Fruit fly (Drosophila melanogaster) whole organism, adult: ENCODE data around the gene Lerp.

Source experiments
- CG11617 ChIP-seq: fragments of 200-800 bp; sonication (Bioruptor generic); optimal IDR thresholded peaks from 2 replicates; lab custom pipeline; 2017; ENCODE audit warnings: mild to moderate bottlenecking, missing biosample characterization, missing genetic modification reagents, missing genetic modification characterization
- CG12768 ChIP-seq: fragments of 200-800 bp; sonication (Bioruptor generic); optimal IDR thresholded peaks from 2 replicates; lab custom pipeline; 2017; ENCODE audit warnings: missing biosample characterization, missing genetic modification characterization, mild to moderate bottlenecking, moderate library complexity, missing genetic modification reagents
- CG14711 ChIP-seq: fragments of 200-800 bp; sonication (Bioruptor generic); optimal IDR thresholded peaks from 2 replicates; lab custom pipeline; 2018; ENCODE audit warnings: missing biosample characterization, mild to moderate bottlenecking, missing genetic modification characterization, moderate library complexity
- CG1620 ChIP-seq: fragments of 200-800 bp; sonication (Bioruptor generic); optimal IDR thresholded peaks from 2 replicates; lab custom pipeline; 2016; ENCODE audit warnings: missing biosample characterization, missing genetic modification characterization
- CG33017 ChIP-seq: fragments of 200-800 bp; sonication (Bioruptor generic); optimal IDR thresholded peaks from 2 replicates; lab custom pipeline; 2018; ENCODE audit warnings: missing biosample characterization, mild to moderate bottlenecking, missing genetic modification characterization, moderate library complexity
- CG5204 ChIP-seq: fragments of 200-800 bp; sonication (Bioruptor generic); optimal IDR thresholded peaks from 2 replicates; lab custom pipeline; 2016; ENCODE audit warnings: missing biosample characterization, missing genetic modification characterization
- CG7045 ChIP-seq: fragments of 200-800 bp; sonication (Bioruptor generic); optimal IDR thresholded peaks from 2 replicates; lab custom pipeline; 2017; ENCODE audit warnings: missing biosample characterization, mild to moderate bottlenecking, missing genetic modification characterization
- CG7101 ChIP-seq: fragments of 200-800 bp; sonication (Bioruptor generic); optimal IDR thresholded peaks from 2 replicates; lab custom pipeline; 2018; ENCODE audit warnings: missing biosample characterization, mild to moderate bottlenecking, missing genetic modification characterization, moderate library complexity
- Clk ChIP-seq: fragments of 200-800 bp; sonication (Bioruptor generic); optimal IDR thresholded peaks from 2 replicates; lab custom pipeline; 2017; ENCODE audit warnings: missing biosample characterization, missing genetic modification characterization
- Crg-1 ChIP-seq: fragments of 200-800 bp; sonication (Bioruptor generic); optimal IDR thresholded peaks from 2 replicates; lab custom pipeline; 2016; ENCODE audit warnings: missing biosample characterization, missing genetic modification characterization
- Hr96 ChIP-seq: fragments of 200-800 bp; sonication (Bioruptor generic); optimal IDR thresholded peaks from 2 replicates; lab custom pipeline; 2016; ENCODE audit warnings: missing biosample characterization, missing genetic modification characterization
- Mnt ChIP-seq: fragments of 200-800 bp; sonication (Bioruptor generic); optimal IDR thresholded peaks from 2 replicates; lab custom pipeline; 2016; ENCODE audit warnings: missing biosample characterization, mild to moderate bottlenecking, missing genetic modification characterization
- bab1 ChIP-seq: fragments of 200-800 bp; sonication (Bioruptor generic); optimal IDR thresholded peaks from 3 replicates; lab custom pipeline; 2019; ENCODE audit warnings: missing biosample characterization, mild to moderate bottlenecking, missing genetic modification characterization, moderate library complexity
- cnc ChIP-seq, 2 experiments: fragments of >200 bp; optimal IDR thresholded peaks; 2 replicates each; lab custom pipeline; 2017
- kay ChIP-seq: fragments of 200-800 bp; sonication (Bioruptor generic); peaks from one replicate; lab custom pipeline; 2016; ENCODE audit warnings: missing biosample characterization, missing genetic modification characterization, borderline replicate concordance
- ovo ChIP-seq: fragments of 200-800 bp; sonication (Bioruptor generic); optimal IDR thresholded peaks from 2 replicates; lab custom pipeline; 2016; ENCODE audit warnings: missing biosample characterization, missing genetic modification characterization
- pad ChIP-seq: fragments of 200-800 bp; sonication (Bioruptor generic); optimal IDR thresholded peaks from 3 replicates; lab custom pipeline; 2017; ENCODE audit warnings: missing biosample characterization, missing genetic modification characterization, mild to moderate bottlenecking, moderate library complexity, missing genetic modification reagents
- tj ChIP-seq: fragments of 200-800 bp; sonication (Bioruptor generic); optimal IDR thresholded peaks from 3 replicates; lab custom pipeline; 2017; ENCODE audit warnings: missing biosample characterization, mild to moderate bottlenecking, missing genetic modification characterization, moderate library complexity
- toe ChIP-seq: fragments of 200-800 bp; sonication (Bioruptor generic); optimal IDR thresholded peaks from 2 replicates; lab custom pipeline; 2016; ENCODE audit warnings: missing biosample characterization, missing genetic modification characterization

The Lerp gene

dm6 chr3R:26897302-26897701 lies 34.4 kb upstream of the Lerp start:
- TF ChIP-seq kay (GFP tag; lab: Kevin White, UChicago) (peak; percentile 71), CG1620 (GFP tag; lab: Kevin White, UChicago) (no peak)

- TF ChIP-seq tj (GFP tag; lab: Kevin White, UChicago) = no peak
- no peak for TF ChIP-seq CG7101 (tag; lab: Kevin White, UChicago)
- TF ChIP-seq Clk (GFP tag; lab: Kevin White, UChicago) = no peak
- TF ChIP-seq CG33017 (tag; lab: Kevin White, UChicago) = no peak
- TF ChIP-seq kay (GFP tag; lab: Kevin White, UChicago) = peak; percentile 83
Measured at dm6 chr3R:26896260-26896659, 33.3 kb upstream of the Lerp start.

dm6 chr3R:26893621-26894316 lies 30.8 kb upstream of the Lerp start:
- TF ChIP-seq kay (GFP tag; lab: Kevin White, UChicago) = peak; percentile 6
- no peak for TF ChIP-seq tj (GFP tag; lab: Kevin White, UChicago)

- TF ChIP-seq kay (GFP tag; lab: Kevin White, UChicago) (no peak), ovo (GFP tag; lab: Kevin White, UChicago) (no peak), pad (no peak), CG5204 (no peak), CG11617 (GFP tag; lab: Kevin White, UChicago) (no peak), CG1620 (GFP tag; lab: Kevin White, UChicago) (no peak), toe (GFP tag; lab: Kevin White, UChicago) (no peak), Clk (GFP tag; lab: Kevin White, UChicago) (no peak), bab1 (no peak), CG33017 (tag; lab: Kevin White, UChicago) (no peak), CG12768 (no peak), CG7045 (GFP tag; lab: Kevin White, UChicago) (no peak), CG7101 (tag; lab: Kevin White, UChicago) (no peak), Crg-1 (GFP tag; lab: Kevin White, UChicago) (no peak)
Measured at dm6 chr3R:26892764-26893163, 29.8 kb upstream of the Lerp start.

- TF ChIP-seq kay (GFP tag; lab: Kevin White, UChicago) = peak; percentile 5
- TF ChIP-seq CG12768 = no peak
- no peak for TF ChIP-seq bab1
- no peak for TF ChIP-seq Hr96 (GFP tag; lab: Kevin White, UChicago)
- TF ChIP-seq Clk (GFP tag; lab: Kevin White, UChicago) = no peak
- no peak for TF ChIP-seq cnc (optimal IDR thresholded peaks at IDR 0.05; lab: Kevin White, UChicago)
Measured at dm6 chr3R:26890499-26890898, 27.6 kb upstream of the Lerp start.

- peak; percentile 7 for TF ChIP-seq CG7045 (GFP tag; lab: Kevin White, UChicago)
- TF ChIP-seq cnc (optimal IDR thresholded peaks at IDR 0.05; lab: Kevin White, UChicago) = no peak
- TF ChIP-seq CG1620 (GFP tag; lab: Kevin White, UChicago) = no peak
- peak; percentile 63 for TF ChIP-seq CG12768
- no peak for TF ChIP-seq Crg-1 (GFP tag; lab: Kevin White, UChicago)
- no peak for TF ChIP-seq Clk (GFP tag; lab: Kevin White, UChicago)
- TF ChIP-seq toe (GFP tag; lab: Kevin White, UChicago) = peak; percentile 7
- peak; percentile 17 for TF ChIP-seq CG14711
- no peak for TF ChIP-seq Mnt (GFP tag; lab: Kevin White, UChicago)
- TF ChIP-seq CG33017 (tag; lab: Kevin White, UChicago) = no peak
- TF ChIP-seq bab1 = no peak
Measured at dm6 chr3R:26890088-26890487, 27.2 kb upstream of the Lerp start.

dm6 chr3R:26888086-26888724 lies 25.3 kb upstream of the Lerp start:
- no peak for TF ChIP-seq Hr96 (GFP tag; lab: Kevin White, UChicago)

dm6 chr3R:26887155-26887554 lies 24.2 kb upstream of the Lerp start:
- TF ChIP-seq pad = no peak
- TF ChIP-seq tj (GFP tag; lab: Kevin White, UChicago) = peak; percentile 10
